Worm (Caenorhabditis elegans): ENCODE measurements around the gene F55F10.1.
A peak's percentile ranks its signal among the peaks of the same experiment; 100 is the strongest.

Gene F55F10.1

ce11 chrIV:4390438-4390894, 29.8 kb downstream of the F55F10.1 start, which contains the start of the genes rpl-7A and set-21 (continued):
- no peak for TF ChIP-seq sox-4 (tag; optimal IDR thresholded peaks at IDR 0.05)
- TF ChIP-seq pag-3 (tag; optimal IDR thresholded peaks at IDR 0.05; ENCODE audit: borderline replicate concordance) = no peak
- no peak for TF ChIP-seq ahr-1 (tag; optimal IDR thresholded peaks at IDR 0.05)
- TF ChIP-seq ceh-9 (tag; optimal IDR thresholded peaks at IDR 0.05) = no peak
- peak; percentile 79 for TF ChIP-seq unc-42 (tag; optimal IDR thresholded peaks at IDR 0.05)
- no peak for TF ChIP-seq pha-4 (tag; optimal IDR thresholded peaks at IDR 0.05)
- peak; percentile 85 for TF ChIP-seq nfya-1 (tag; optimal IDR thresholded peaks at IDR 0.05)
- no peak for TF ChIP-seq hlh-8 (tag; optimal IDR thresholded peaks at IDR 0.05)
- TF ChIP-seq npax-4 (tag; optimal IDR thresholded peaks at IDR 0.05) = no peak
- TF ChIP-seq pqm-1 (tag; optimal IDR thresholded peaks at IDR 0.05) = no peak
- TF ChIP-seq madf-2 (tag; optimal IDR thresholded peaks at IDR 0.05) = peak; percentile 64
- peak; percentile 43 for TF ChIP-seq hlh-30 (tag; optimal IDR thresholded peaks at IDR 0.05; ENCODE audit: insufficient read depth)
- no peak for TF ChIP-seq fkh-6 (tag; optimal IDR thresholded peaks at IDR 0.05)
- TF ChIP-seq lim-6 (tag; optimal IDR thresholded peaks at IDR 0.05) = no peak
- TF ChIP-seq ama-1 (optimal IDR thresholded peaks at IDR 0.05) = no peak
- TF ChIP-seq ceh-48 (tag; optimal IDR thresholded peaks at IDR 0.05) = peak; percentile 40
- TF ChIP-seq dmd-4 (tag; optimal IDR thresholded peaks at IDR 0.05; ENCODE audit: borderline replicate concordance) = no peak
- TF ChIP-seq pax-1 (tag; optimal IDR thresholded peaks at IDR 0.05) = no peak
- no peak for TF ChIP-seq ceh-22 (tag; optimal IDR thresholded peaks at IDR 0.05)
- TF ChIP-seq unc-86 (tag; optimal IDR thresholded peaks at IDR 0.05) = peak; percentile 71
- TF ChIP-seq ceh-45 (GFP tag; IDR thresholded peaks at IDR 0.05) = peak; percentile 13; the same call in 1 of the 2 replicates
- no peak for TF ChIP-seq eyg-1 (tag; optimal IDR thresholded peaks at IDR 0.05)
- TF ChIP-seq elt-2 (tag; optimal IDR thresholded peaks at IDR 0.05) = peak; percentile 47

- TF ChIP-seq C38D4.7 (GFP tag; optimal IDR thresholded peaks at IDR 0.05) (no peak), mec-3 (tag; optimal IDR thresholded peaks at IDR 0.05; ENCODE audit: borderline replicate concordance) (no peak), nhr-11 (tag; optimal IDR thresholded peaks at IDR 0.05) (no peak), lim-6 (tag; optimal IDR thresholded peaks at IDR 0.05) (no peak), odd-2 (tag; optimal IDR thresholded peaks at IDR 0.05) (no peak), F13H6.1 (tag; optimal IDR thresholded peaks at IDR 0.05) (no peak), pros-1 (tag; optimal IDR thresholded peaks at IDR 0.05) (no peak), ceh-9 (tag; optimal IDR thresholded peaks at IDR 0.05) (no peak), ceh-18 (tag; optimal IDR thresholded peaks at IDR 0.05) (no peak)
These were observed 32.9 kb downstream of the F55F10.1 start for ce11 chrIV:4393488-4393887.

ce11 chrIV:4393942-4394460, 33.4 kb downstream of the F55F10.1 start, which contains the start of gene ell-1:
Gene ell-1, plus strand, starts transcription at chrIV:4394410.
- TF ChIP-seq sdc-2 (tag; optimal IDR thresholded peaks at IDR 0.05) (no peak), C08G9.2 (tag; optimal IDR thresholded peaks at IDR 0.05) (peak; percentile 11)

ce11 chrIV:4395555-4395954, 34.9 kb downstream of the F55F10.1 start:
- no peak for TF ChIP-seq eyg-1 (tag; optimal IDR thresholded peaks at IDR 0.05)
- no peak for TF ChIP-seq K09A11.1 (tag; optimal IDR thresholded peaks at IDR 0.05; ENCODE audit: insufficient read depth)
- no peak for TF ChIP-seq ceh-22 (tag; optimal IDR thresholded peaks at IDR 0.05)
- no peak for TF ChIP-seq Y22D7AL.16 (tag; optimal IDR thresholded peaks at IDR 0.05)
- TF ChIP-seq ceh-18 (tag; optimal IDR thresholded peaks at IDR 0.05) = no peak
- TF ChIP-seq pha-4 (tag; optimal IDR thresholded peaks at IDR 0.05) = no peak
- no peak for TF ChIP-seq nfya-1 (tag; optimal IDR thresholded peaks at IDR 0.05)
- no peak for TF ChIP-seq C08G9.2 (tag; optimal IDR thresholded peaks at IDR 0.05)
- TF ChIP-seq unc-3 (GFP tag; conservative IDR thresholded peaks at IDR 0.05) = no peak
- TF ChIP-seq unc-3 (tag; optimal IDR thresholded peaks at IDR 0.05) = no peak
- TF ChIP-seq ztf-16 (tag; optimal IDR thresholded peaks at IDR 0.05) = no peak

Data from whole organism, late embryonic.